Worm (Caenorhabditis elegans) whole organism, early embryonic: ENCODE results near the gene nop-1.

Experiments
- B0310.2 ChIP-seq: sonication (generic microtip); optimal IDR thresholded peaks from 2 replicates; lab custom pipeline; 2016; ENCODE audit warnings: mild to moderate bottlenecking, missing genetic modification characterization, missing compliant biosample characterization
- F13C5.2 ChIP-seq: sonication (generic microtip); optimal IDR thresholded peaks from 2 replicates; lab custom pipeline; 2017; ENCODE audit warnings: mild to moderate bottlenecking, missing genetic modification characterization, inconsistent platforms, missing compliant biosample characterization
- aly-1 ChIP-seq: sonication (generic microtip); optimal IDR thresholded peaks from 2 replicates; lab custom pipeline; 2016; ENCODE audit warnings: missing genetic modification characterization, missing compliant biosample characterization
- ama-1 ChIP-seq: fragments of 150-350 bp; optimal IDR thresholded peaks from 2 replicates; lab custom pipeline; 2014
- ceh-13 ChIP-seq: fragments of 200-800 bp; sonication (Bioruptor generic); optimal IDR thresholded peaks from 2 replicates; lab custom pipeline; 2018; ENCODE audit warnings: mild to moderate bottlenecking, missing genetic modification characterization, missing compliant biosample characterization
- ceh-36 ChIP-seq: sonication (generic microtip); optimal IDR thresholded peaks from 2 replicates; lab custom pipeline; 2016; ENCODE audit warnings: missing genetic modification characterization, inconsistent platforms, missing compliant biosample characterization
- ets-7 ChIP-seq: sonication (generic microtip); optimal IDR thresholded peaks from 2 replicates; lab custom pipeline; 2016; ENCODE audit warnings: missing genotype, missing genetic modification characterization, missing compliant biosample characterization
- flt-1 ChIP-seq: fragments of 200-800 bp; sonication (Bioruptor generic); IDR thresholded peaks from 2 replicates; pipeline ENCODE4 v1.3.6; 2022; ENCODE audit warnings: missing genetic modification characterization, missing compliant biosample characterization
- hmbx-1 ChIP-seq: sonication (generic microtip); optimal IDR thresholded peaks from 2 replicates; lab custom pipeline; 2016; ENCODE audit warnings: mild to moderate bottlenecking, missing genetic modification characterization, missing compliant biosample characterization
- hmg-4 ChIP-seq: fragments of 200-800 bp; sonication (Bioruptor generic); optimal IDR thresholded peaks from 2 replicates; lab custom pipeline; 2018; ENCODE audit warnings: mild to moderate bottlenecking, missing genetic modification characterization, missing compliant biosample characterization
- hnd-1 ChIP-seq: sonication (generic microtip); optimal IDR thresholded peaks from 2 replicates; lab custom pipeline; 2016; ENCODE audit warnings: missing genetic modification characterization, missing compliant biosample characterization
- pes-1 ChIP-seq: fragments of 200-800 bp; sonication (Bioruptor generic); IDR thresholded peaks from 2 replicates; pipeline ENCODE4 v1.3.6; 2022; ENCODE audit warnings: missing genetic modification reagents, missing genetic modification characterization, missing compliant biosample characterization
- scrt-1 ChIP-seq: fragments of 200-800 bp; sonication (Bioruptor generic); IDR thresholded peaks from 2 replicates; pipeline ENCODE4 v1.3.6; 2022; ENCODE audit warnings: missing genetic modification characterization, missing compliant biosample characterization
- sea-1 ChIP-seq: fragments of 200-800 bp; sonication (Bioruptor generic); conservative IDR thresholded peaks from 2 replicates; pipeline ENCODE4 v1.3.6; 2022; ENCODE audit warnings: missing genetic modification characterization, missing compliant biosample characterization
- tbx-11 ChIP-seq: fragments of 200-800 bp; sonication (Bioruptor generic); IDR thresholded peaks from 2 replicates; pipeline ENCODE4 v1.3.6; 2022; ENCODE audit warnings: missing genetic modification characterization, missing compliant biosample characterization
- tbx-37 ChIP-seq: fragments of 200-800 bp; sonication (Bioruptor generic); conservative IDR thresholded peaks from 2 replicates; pipeline ENCODE4 v1.3.6; 2022; ENCODE audit warnings: missing genetic modification reagents, missing genetic modification characterization, missing compliant biosample characterization
- tra-4 ChIP-seq: sonication (generic microtip); optimal IDR thresholded peaks from 2 replicates; lab custom pipeline; 2017; ENCODE audit warnings: missing genetic modification characterization, missing compliant biosample characterization

nop-1 gene

DNA sequence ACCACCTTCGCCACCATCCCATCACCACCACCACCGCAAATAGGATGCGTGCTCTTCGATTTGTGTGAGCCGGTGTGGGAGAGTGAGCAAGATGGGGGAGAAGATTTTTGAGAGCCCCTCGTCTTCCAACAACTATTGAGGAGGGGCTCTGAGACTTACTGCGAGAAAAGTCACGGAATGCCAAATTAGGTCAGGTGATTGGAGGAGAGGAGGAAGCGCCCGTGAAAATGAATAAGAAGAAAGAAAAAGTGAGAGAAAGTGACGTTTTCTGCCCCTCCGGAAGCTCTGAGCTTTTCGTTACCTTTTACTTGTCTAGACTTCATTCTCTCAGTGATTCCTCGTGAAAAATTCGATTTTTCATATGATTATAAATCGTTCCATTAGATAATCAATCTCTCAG lies 40.1 kb downstream of the nop-1 start:
- TF ChIP-seq sea-1 (GFP tag; lab: Robert Waterston, UW) (no peak), scrt-1 (GFP tag; lab: Robert Waterston, UW) (no peak), F13C5.2 (tag; lab: Kevin White, UChicago) (no peak), tbx-37 (GFP tag; lab: Robert Waterston, UW) (no peak), pes-1 (no peak), tra-4 (no peak), hmbx-1 (tag; lab: Kevin White, UChicago) (no peak), B0310.2 (tag; lab: Kevin White, UChicago) (no peak), aly-1 (tag; lab: Kevin White, UChicago) (no peak), ama-1 (lab: Kevin White, UChicago) (no peak), flt-1 (no peak), ceh-13 (GFP tag; lab: Kevin White, UChicago) (no peak), ceh-36 (tag; lab: Kevin White, UChicago) (no peak)

ce11 chrIII:5999629-6000028 lies 41.1 kb downstream of the nop-1 start:
- TF ChIP-seq ama-1 (lab: Kevin White, UChicago), result no peak
- no peak for TF ChIP-seq flt-1
- TF ChIP-seq B0310.2 (tag; lab: Kevin White, UChicago), result no peak
- TF ChIP-seq ceh-36 (tag; lab: Kevin White, UChicago), result no peak
- no peak for TF ChIP-seq pes-1
- TF ChIP-seq ceh-13 (GFP tag; lab: Kevin White, UChicago), result no peak
- no peak for TF ChIP-seq sea-1 (GFP tag; lab: Robert Waterston, UW)
- no peak for TF ChIP-seq tbx-11 (GFP tag; lab: Robert Waterston, UW)
- no peak for TF ChIP-seq tra-4
- TF ChIP-seq tbx-37 (GFP tag; lab: Robert Waterston, UW), result no peak
- TF ChIP-seq scrt-1 (GFP tag; lab: Robert Waterston, UW), result no peak
- no peak for TF ChIP-seq hmg-4 (GFP tag; lab: Kevin White, UChicago)
- no peak for TF ChIP-seq hnd-1 (tag; lab: Kevin White, UChicago)
- TF ChIP-seq hmbx-1 (tag; lab: Kevin White, UChicago), result no peak
- TF ChIP-seq aly-1 (tag; lab: Kevin White, UChicago), result no peak
- TF ChIP-seq F13C5.2 (tag; lab: Kevin White, UChicago), result no peak
- TF ChIP-seq ets-7, result no peak

ce11 chrIII:6002024-6002423 lies 43.5 kb downstream of the nop-1 start:
- TF ChIP-seq hmbx-1 (tag; lab: Kevin White, UChicago), result no peak
- TF ChIP-seq B0310.2 (tag; lab: Kevin White, UChicago), result no peak
- no peak for TF ChIP-seq hnd-1 (tag; lab: Kevin White, UChicago)
- TF ChIP-seq tra-4, result no peak
- TF ChIP-seq ceh-36 (tag; lab: Kevin White, UChicago), result no peak
- no peak for TF ChIP-seq tbx-37 (GFP tag; lab: Robert Waterston, UW)
- no peak for TF ChIP-seq sea-1 (GFP tag; lab: Robert Waterston, UW)
- TF ChIP-seq F13C5.2 (tag; lab: Kevin White, UChicago), result no peak
- no peak for TF ChIP-seq flt-1
- no peak for TF ChIP-seq pes-1
- TF ChIP-seq aly-1 (tag; lab: Kevin White, UChicago), result no peak
- no peak for TF ChIP-seq ceh-13 (GFP tag; lab: Kevin White, UChicago)
- no peak for TF ChIP-seq ama-1 (lab: Kevin White, UChicago)

DNA sequence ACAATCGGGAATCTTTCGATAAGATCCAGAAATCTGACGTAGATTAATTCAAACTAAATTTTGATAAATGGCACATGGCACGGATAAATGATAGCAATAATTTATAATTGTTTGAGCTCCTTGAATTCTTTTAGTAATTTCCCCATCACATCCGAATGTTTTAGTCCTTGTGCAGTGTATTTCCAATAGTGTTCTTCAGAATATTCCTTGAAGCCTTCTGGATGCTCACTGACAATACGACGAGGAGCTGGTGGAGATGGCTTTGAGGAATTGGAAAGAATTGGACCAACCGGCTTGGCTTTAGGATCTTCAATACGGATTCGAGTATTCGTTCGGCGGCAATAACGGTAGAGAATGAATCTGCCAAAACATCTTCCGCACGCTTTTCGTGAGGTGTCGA lies 47.9 kb downstream of the nop-1 start:
- TF ChIP-seq ama-1 (lab: Kevin White, UChicago), result no peak

DNA sequence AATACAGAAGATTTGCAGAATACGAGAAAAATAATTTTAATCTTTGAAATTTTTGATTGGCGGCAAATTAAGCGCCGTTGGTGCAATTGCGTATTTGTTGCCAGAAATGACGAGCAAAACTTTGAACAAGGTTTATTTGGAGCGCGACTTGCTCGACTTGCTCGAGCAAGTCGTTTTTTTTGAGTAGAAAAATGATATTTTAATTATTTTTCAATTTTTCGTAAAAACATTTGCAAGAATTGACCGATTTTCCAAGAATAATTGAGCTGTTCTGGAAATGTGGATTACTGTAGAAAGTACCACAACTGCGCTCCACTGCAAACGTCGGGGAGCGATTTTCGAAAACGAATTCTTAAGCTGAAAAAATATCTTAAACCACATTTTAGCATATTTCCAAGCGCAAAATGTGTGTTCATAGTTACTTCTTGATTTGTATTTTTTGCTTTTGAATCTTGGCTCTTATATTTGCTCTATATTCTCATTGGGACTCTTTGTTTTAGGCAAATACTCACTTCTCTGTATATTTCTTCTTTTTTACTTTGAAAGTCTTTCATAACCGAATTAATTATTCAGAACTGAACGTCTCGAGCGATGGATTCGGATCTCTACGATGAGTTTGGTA lies 50.6 kb downstream of the nop-1 start, which contains the start of the genes gcna-1 and eftu-2:
Gene gcna-1, minus strand, starts transcription at position 96 of the 622 bp plus-strand sequence.
Gene eftu-2, plus strand, starts transcription at position 572 of the 622 bp plus-strand sequence.
- TF ChIP-seq ceh-36 (tag; lab: Kevin White, UChicago), result no peak
- TF ChIP-seq B0310.2 (tag; lab: Kevin White, UChicago), result no peak
- no peak for TF ChIP-seq hnd-1 (tag; lab: Kevin White, UChicago)
- TF ChIP-seq flt-1, result no peak
- TF ChIP-seq F13C5.2 (tag; lab: Kevin White, UChicago), result no peak
- TF ChIP-seq tbx-37 (GFP tag; lab: Robert Waterston, UW), result no peak
- no peak for TF ChIP-seq sea-1 (GFP tag; lab: Robert Waterston, UW)
- no peak for TF ChIP-seq hmbx-1 (tag; lab: Kevin White, UChicago)

DNA sequence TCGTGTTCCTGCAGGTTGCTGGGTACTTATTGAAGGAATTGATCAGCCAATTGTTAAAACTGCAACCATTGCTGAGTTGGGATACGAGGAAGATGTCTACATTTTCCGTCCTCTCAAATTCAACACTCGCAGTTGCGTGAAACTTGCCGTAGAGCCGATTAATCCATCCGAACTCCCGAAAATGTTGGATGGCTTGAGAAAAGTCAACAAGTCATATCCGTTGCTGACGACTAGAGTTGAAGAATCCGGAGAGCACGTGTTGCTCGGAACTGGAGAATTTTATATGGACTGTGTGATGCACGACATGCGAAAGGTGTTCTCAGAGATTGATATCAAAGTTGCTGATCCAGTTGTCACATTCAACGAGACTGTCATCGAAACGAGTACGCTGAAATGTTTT lies 52.8 kb downstream of the nop-1 start:
- TF ChIP-seq hmbx-1 (tag; lab: Kevin White, UChicago) (no peak), aly-1 (tag; lab: Kevin White, UChicago) (no peak), ets-7 (no peak), tra-4 (no peak), flt-1 (no peak), F13C5.2 (tag; lab: Kevin White, UChicago) (no peak), pes-1 (no peak), B0310.2 (tag; lab: Kevin White, UChicago) (no peak), sea-1 (GFP tag; lab: Robert Waterston, UW) (no peak), tbx-11 (GFP tag; lab: Robert Waterston, UW) (no peak), ceh-13 (GFP tag; lab: Kevin White, UChicago) (no peak), scrt-1 (GFP tag; lab: Robert Waterston, UW) (no peak), ceh-36 (tag; lab: Kevin White, UChicago) (no peak), hmg-4 (GFP tag; lab: Kevin White, UChicago) (no peak)
